Worm (Caenorhabditis elegans) whole organism, mixed stage, embryonic: Measurements from ENCODE around the gene col-125.

Source experiments
- blmp-1 ChIP-seq: fragments of 150-350 bp; optimal IDR thresholded peaks from 2 replicates; lab custom pipeline; 2014; ENCODE audit warnings: missing biosample characterization, missing genetic modification characterization
- ceh-39 ChIP-seq: fragments of 150-350 bp; optimal IDR thresholded peaks from 2 replicates; lab custom pipeline; 2014; ENCODE audit warnings: missing biosample characterization, missing genetic modification characterization
- lin-13 ChIP-seq: fragments of 150-350 bp; optimal IDR thresholded peaks from 2 replicates; lab custom pipeline; 2014; ENCODE audit warnings: missing biosample characterization, missing genetic modification characterization
- nhr-12 ChIP-seq: fragments of 150-350 bp; optimal IDR thresholded peaks from 2 replicates; lab custom pipeline; 2014; ENCODE audit warnings: missing biosample characterization, missing genetic modification characterization
- nhr-237 ChIP-seq: fragments of 150-350 bp; optimal IDR thresholded peaks from 2 replicates; lab custom pipeline; 2014; ENCODE audit warnings: missing biosample characterization, missing genetic modification characterization
- pha-4 ChIP-seq: fragments of 150-350 bp; optimal IDR thresholded peaks from 2 replicates; lab custom pipeline; 2018; ENCODE audit warnings: missing biosample characterization, missing genetic modification reagents, missing genetic modification characterization
- sem-2 ChIP-seq: fragments of 200-800 bp; sonication (Bioruptor generic); optimal IDR thresholded peaks from 2 replicates; lab custom pipeline; 2018; ENCODE audit warnings: mild to moderate bottlenecking, missing genetic modification characterization, missing compliant biosample characterization
- snpc-4 ChIP-seq: fragments of 150-350 bp; optimal IDR thresholded peaks from 2 replicates; lab custom pipeline; 2014; ENCODE audit warnings: missing biosample characterization, missing genetic modification characterization
- unc-39 ChIP-seq: fragments of 150-350 bp; optimal IDR thresholded peaks from 2 replicates; lab custom pipeline; 2014; ENCODE audit warnings: missing biosample characterization, missing genetic modification characterization
- unc-62 ChIP-seq: fragments of 150-350 bp; optimal IDR thresholded peaks from 2 replicates; lab custom pipeline; 2014; ENCODE audit warnings: missing biosample characterization, missing genetic modification reagents, missing genetic modification characterization
- zip-8 ChIP-seq: fragments of 150-350 bp; optimal IDR thresholded peaks from 2 replicates; lab custom pipeline; 2014; ENCODE audit warnings: missing biosample characterization, missing genetic modification characterization
- ztf-11 ChIP-seq: fragments of 150-350 bp; optimal IDR thresholded peaks from 2 replicates; lab custom pipeline; 2014; ENCODE audit warnings: missing biosample characterization, missing genetic modification characterization

- TF ChIP-seq nhr-237 (tag; lab: Kevin White, UChicago) (no peak), blmp-1 (no peak), ceh-39 (no peak), sem-2 (no peak), nhr-12 (tag; lab: Kevin White, UChicago) (no peak), ztf-11 (no peak), lin-13 (tag; lab: Kevin White, UChicago) (no peak), zip-8 (tag; lab: Kevin White, UChicago) (no peak), unc-62 (no peak), snpc-4 (tag; lab: Kevin White, UChicago) (no peak), pha-4 (no peak), unc-39 (tag; lab: Kevin White, UChicago) (no peak)
Measured at ce11 chrIV:11247434-11247833, 22.1 kb downstream of the col-125 start.
